Worm (Caenorhabditis elegans) whole organism, L1 larva: ENCODE results near the gene C15C7.4.

Experiments
- C04F5.9 ChIP-seq: sonication (generic microtip); optimal IDR thresholded peaks from 2 replicates; lab custom pipeline; 2016; ENCODE audit warnings: missing genetic modification characterization, missing compliant biosample characterization
- C16A3.4 ChIP-seq: fragments of 150-350 bp; optimal IDR thresholded peaks from 2 replicates; lab custom pipeline; 2014; ENCODE audit warnings: missing biosample characterization, missing genetic modification characterization
- aha-1 ChIP-seq: fragments of 150-350 bp; optimal IDR thresholded peaks from 2 replicates; lab custom pipeline; 2014; ENCODE audit warnings: missing biosample characterization, missing genetic modification characterization
- aly-2 ChIP-seq: fragments of 150-350 bp; optimal IDR thresholded peaks from 2 replicates; lab custom pipeline; 2014; ENCODE audit warnings: missing biosample characterization, missing genetic modification characterization
- ama-1 ChIP-seq: fragments of 150-350 bp; optimal IDR thresholded peaks from 2 replicates; lab custom pipeline; 2014
- ceh-8 ChIP-seq: fragments of 200-800 bp; sonication (Bioruptor generic); optimal IDR thresholded peaks from 2 replicates; lab custom pipeline; 2018; ENCODE audit warnings: mild to moderate bottlenecking, missing genetic modification characterization, moderate library complexity, missing compliant biosample characterization
- ceh-82 ChIP-seq, 3 experiments: fragments of 150-350 bp in 1 of 3; sonication (generic microtip) in 2 of 3; optimal IDR thresholded peaks; 2 replicates each; lab custom pipeline; 2014 to 2017; ENCODE audit warnings: missing biosample characterization in 3 of 3, missing genetic modification characterization in 3 of 3
- ceh-88 ChIP-seq: fragments of 200-800 bp; sonication (Bioruptor generic); IDR thresholded peaks from 2 replicates; pipeline ENCODE4 v1.3.6; 2022; ENCODE audit warnings: missing genetic modification characterization, missing compliant biosample characterization
- ces-1 ChIP-seq: fragments of 150-350 bp; optimal IDR thresholded peaks from 2 replicates; lab custom pipeline; 2014; ENCODE audit warnings: missing biosample characterization, missing genetic modification reagents, missing genetic modification characterization
- dsc-1 ChIP-seq: sonication (generic microtip); optimal IDR thresholded peaks from 2 replicates; lab custom pipeline; 2016; ENCODE audit warnings: mild to moderate bottlenecking, missing genetic modification characterization, missing compliant biosample characterization
- efl-1 ChIP-seq, 4 experiments: fragments of 150-350 bp; optimal IDR thresholded peaks in 3 of 4; peaks in 1 of 4; 1 replicate in 1 of 4; 2 replicates in 3 of 4; lab custom pipeline; 2014; ENCODE audit warnings: missing biosample characterization in 2 of 4, missing genetic modification characterization in 2 of 4, missing genetic modification reagents in 2 of 4
- efl-3 ChIP-seq: fragments of 200-800 bp; sonication (Bioruptor generic); optimal IDR thresholded peaks from 2 replicates; lab custom pipeline; 2018; ENCODE audit warnings: mild to moderate bottlenecking, missing genetic modification characterization, missing compliant biosample characterization
- egl-13 ChIP-seq: sonication (generic microtip); optimal IDR thresholded peaks from 2 replicates; lab custom pipeline; 2016; ENCODE audit warnings: missing genotype, missing genetic modification reagents, missing genetic modification characterization, missing compliant biosample characterization
- egl-27 ChIP-seq, 2 experiments: fragments of 150-350 bp in 1 of 2; sonication (generic microtip); optimal IDR thresholded peaks; 3 replicates each; lab custom pipeline; 2017 to 2018; ENCODE audit warnings: missing biosample characterization in 2 of 2, missing genetic modification characterization in 2 of 2, missing genetic modification reagents in 2 of 2
- elt-2 ChIP-seq: sonication (generic microtip); optimal IDR thresholded peaks from 2 replicates; lab custom pipeline; 2016; ENCODE audit warnings: missing genetic modification characterization, mild to moderate bottlenecking, inconsistent platforms, missing compliant biosample characterization, missing genetic modification reagents
- elt-3 ChIP-seq, 6 experiments: fragments of 150-350 bp in 1 of 6; sonication (generic microtip); optimal IDR thresholded peaks; 2 replicates each; lab custom pipeline; 2017 to 2018; ENCODE audit warnings: missing biosample characterization in 6 of 6, missing genetic modification characterization in 6 of 6, inconsistent platforms in 1 of 6
- ets-5 ChIP-seq: fragments of 200-800 bp; sonication (Bioruptor generic); IDR thresholded peaks from 2 replicates; pipeline ENCODE4 v1.3.6; 2022; ENCODE audit warnings: missing genetic modification characterization, missing compliant biosample characterization
- fkh-4 ChIP-seq: sonication (generic microtip); optimal IDR thresholded peaks from 2 replicates; lab custom pipeline; 2016; ENCODE audit warnings: missing compliant biosample characterization, missing genetic modification characterization, borderline replicate concordance
- fkh-8 ChIP-seq: sonication (generic microtip); optimal IDR thresholded peaks from 2 replicates; lab custom pipeline; 2016; ENCODE audit warnings: mild to moderate bottlenecking, missing genetic modification characterization, missing compliant biosample characterization
- fos-1 ChIP-seq: fragments of 150-350 bp; optimal IDR thresholded peaks from 2 replicates; lab custom pipeline; 2014; ENCODE audit warnings: missing biosample characterization, missing genetic modification characterization
- hlh-17 ChIP-seq: fragments of 200-800 bp; sonication (Bioruptor generic); optimal IDR thresholded peaks from 2 replicates; lab custom pipeline; 2018; ENCODE audit warnings: missing genetic modification characterization, mild to moderate bottlenecking, missing compliant biosample characterization, moderate library complexity, borderline replicate concordance
- hpl-2 ChIP-seq: fragments of 150-350 bp; optimal IDR thresholded peaks from 2 replicates; lab custom pipeline; 2014; ENCODE audit warnings: missing biosample characterization, missing genetic modification reagents, missing genetic modification characterization
- lin-13 ChIP-seq: fragments of 150-350 bp; optimal IDR thresholded peaks from 2 replicates; lab custom pipeline; 2014; ENCODE audit warnings: missing biosample characterization, missing genetic modification reagents, missing genetic modification characterization
- lin-14 ChIP-seq: fragments of 200-800 bp; sonication (Bioruptor generic); optimal IDR thresholded peaks from 2 replicates; lab custom pipeline; 2018; ENCODE audit warnings: mild to moderate bottlenecking, missing genetic modification characterization, moderate library complexity, missing compliant biosample characterization
- lin-35 ChIP-seq, 2 experiments: fragments of 150-350 bp; optimal IDR thresholded peaks; 2 replicates each; lab custom pipeline; 2014; ENCODE audit warnings: missing biosample characterization in 2 of 2, missing genetic modification characterization in 2 of 2, missing genetic modification reagents in 2 of 2
- lin-39 ChIP-seq: fragments of 150-350 bp; optimal IDR thresholded peaks from 2 replicates; lab custom pipeline; 2014; ENCODE audit warnings: missing biosample characterization, missing genetic modification reagents, missing genetic modification characterization
- lir-3 ChIP-seq: sonication (generic microtip); optimal IDR thresholded peaks from 2 replicates; lab custom pipeline; 2016; ENCODE audit warnings: mild to moderate bottlenecking, missing genetic modification characterization, moderate library complexity, missing compliant biosample characterization; ENCODE audit not compliant: poor library complexity
- lsy-2 ChIP-seq, 2 experiments: fragments of 150-350 bp; optimal IDR thresholded peaks; 2 replicates each; lab custom pipeline; 2014; ENCODE audit warnings: missing biosample characterization in 2 of 2, missing genetic modification characterization in 2 of 2
- mab-9 ChIP-seq: fragments of 200-800 bp; sonication (Bioruptor generic); IDR thresholded peaks from 2 replicates; pipeline ENCODE4 v1.3.6; 2022; ENCODE audit warnings: missing genetic modification reagents, missing genetic modification characterization, missing compliant biosample characterization
- mef-2 ChIP-seq: fragments of 150-350 bp; optimal IDR thresholded peaks from 2 replicates; lab custom pipeline; 2014; ENCODE audit warnings: missing biosample characterization, missing genetic modification characterization
- nhr-11 ChIP-seq: fragments of 150-350 bp; optimal IDR thresholded peaks from 2 replicates; lab custom pipeline; 2014; ENCODE audit warnings: missing biosample characterization, missing genetic modification characterization
- nhr-19 ChIP-seq: fragments of 200-800 bp; sonication (Bioruptor generic); conservative IDR thresholded peaks from 2 replicates; pipeline ENCODE4 v1.3.6; 2022; ENCODE audit warnings: missing genetic modification characterization, missing compliant biosample characterization
- nhr-20 ChIP-seq: sonication (generic microtip); optimal IDR thresholded peaks from 2 replicates; lab custom pipeline; 2016; ENCODE audit warnings: mild to moderate bottlenecking, missing genetic modification characterization, missing compliant biosample characterization
- nhr-47 ChIP-seq: sonication (generic microtip); optimal IDR thresholded peaks from 2 replicates; lab custom pipeline; 2016; ENCODE audit warnings: mild to moderate bottlenecking, missing genetic modification characterization, moderate library complexity, missing compliant biosample characterization
- nhr-71 ChIP-seq: sonication (generic microtip); optimal IDR thresholded peaks from 2 replicates; lab custom pipeline; 2016; ENCODE audit warnings: mild to moderate bottlenecking, missing genetic modification characterization, moderate library complexity, missing compliant biosample characterization
- nhr-84 ChIP-seq: sonication (generic microtip); optimal IDR thresholded peaks from 2 replicates; lab custom pipeline; 2017; ENCODE audit warnings: missing biosample characterization, missing genetic modification characterization
- nhr-85 ChIP-seq: sonication (generic microtip); peaks from one replicate; lab custom pipeline; 2016; ENCODE audit warnings: missing genetic modification characterization, inconsistent platforms, missing compliant biosample characterization
- nhr-90 ChIP-seq: sonication (generic microtip); optimal IDR thresholded peaks from 2 replicates; lab custom pipeline; 2016; ENCODE audit warnings: mild to moderate bottlenecking, missing genetic modification characterization, missing compliant biosample characterization; ENCODE audit not compliant: poor library complexity
- rnt-1 ChIP-seq: sonication (generic microtip); optimal IDR thresholded peaks from 2 replicates; lab custom pipeline; 2016; ENCODE audit warnings: mild to moderate bottlenecking, missing genetic modification characterization, moderate library complexity, missing compliant biosample characterization
- snu-23 ChIP-seq: sonication (generic microtip); optimal IDR thresholded peaks from 2 replicates; lab custom pipeline; 2016; ENCODE audit warnings: missing genetic modification characterization, missing compliant biosample characterization
- sox-4 ChIP-seq: sonication (generic microtip); optimal IDR thresholded peaks from 2 replicates; lab custom pipeline; 2016; ENCODE audit warnings: missing genetic modification characterization, missing compliant biosample characterization
- sptf-1 ChIP-seq: fragments of 150-350 bp; optimal IDR thresholded peaks from 2 replicates; lab custom pipeline; 2014; ENCODE audit warnings: missing biosample characterization, missing genetic modification characterization
- swsn-7 ChIP-seq: sonication (generic microtip); optimal IDR thresholded peaks from 2 replicates; lab custom pipeline; 2016; ENCODE audit warnings: missing genetic modification characterization, missing compliant biosample characterization
- tbx-2 ChIP-seq: sonication (generic microtip); optimal IDR thresholded peaks from 2 replicates; lab custom pipeline; 2016; ENCODE audit warnings: missing genetic modification characterization, missing compliant biosample characterization
- unc-30 ChIP-seq: sonication (generic microtip); optimal IDR thresholded peaks from 2 replicates; lab custom pipeline; 2017; ENCODE audit warnings: missing biosample characterization, missing genetic modification characterization
- vab-15 ChIP-seq: sonication (generic microtip); optimal IDR thresholded peaks from 2 replicates; lab custom pipeline; 2017; ENCODE audit warnings: missing genotype, mild to moderate bottlenecking, missing genetic modification characterization, missing compliant biosample characterization
- zag-1 ChIP-seq: fragments of 150-350 bp; optimal IDR thresholded peaks from 2 replicates; lab custom pipeline; 2014; ENCODE audit warnings: missing biosample characterization, missing genetic modification characterization
- zip-4 ChIP-seq: fragments of 200-800 bp; sonication (Bioruptor generic); optimal IDR thresholded peaks from 2 replicates; lab custom pipeline; 2018; ENCODE audit warnings: mild to moderate bottlenecking, missing genetic modification characterization, moderate library complexity, missing compliant biosample characterization
- ztf-11 ChIP-seq, 2 experiments: sonication (generic microtip); optimal IDR thresholded peaks; 2 replicates each; lab custom pipeline; 2016 to 2017; ENCODE audit warnings: missing genetic modification characterization in 2 of 2, missing biosample characterization in 1 of 2, missing compliant biosample characterization in 1 of 2
- ztf-4 ChIP-seq: fragments of 150-350 bp; optimal IDR thresholded peaks from 2 replicates; lab custom pipeline; 2014; ENCODE audit warnings: missing biosample characterization, missing genetic modification characterization

C15C7.4 gene

ce11 chrX:3111687-3112086, 33.7 kb upstream of the C15C7.4 start:
- no peak for TF ChIP-seq unc-30 (tag; lab: Kevin White, UChicago)
- TF ChIP-seq ces-1, result no peak
- no peak for TF ChIP-seq dsc-1 (tag; lab: Kevin White, UChicago)
- TF ChIP-seq nhr-47, result peak; percentile 68
- TF ChIP-seq fkh-4, result no peak
- peak; percentile 80 for TF ChIP-seq aly-2
- no peak for TF ChIP-seq fkh-8 (tag; lab: Kevin White, UChicago)
- peak; percentile 50 for TF ChIP-seq rnt-1
- TF ChIP-seq mab-9 (GFP tag; lab: Robert Waterston, UW), result no peak
- TF ChIP-seq lir-3 (tag; lab: Kevin White, UChicago), result peak; percentile 2
- TF ChIP-seq elt-2, result peak; percentile 38
- TF ChIP-seq lin-35 (GFP tag; optimal IDR thresholded peaks at IDR 0.05; lab: Kevin White, UChicago), result peak in 1 of 2 experiments; percentile 33
- no peak for TF ChIP-seq vab-15 (tag; lab: Kevin White, UChicago)
- TF ChIP-seq elt-3 (tag; optimal IDR thresholded peaks at IDR 0.05; lab: Kevin White, UChicago), result peak in 1 of 6 experiments; percentile 29
- peak; percentile 24 for TF ChIP-seq C16A3.4 (tag; lab: Kevin White, UChicago)
- peak; percentile 64 for TF ChIP-seq snu-23
- TF ChIP-seq egl-27 (tag; optimal IDR thresholded peaks at IDR 0.05; lab: Kevin White, UChicago), result no peak
- TF ChIP-seq ztf-4 (tag; lab: Kevin White, UChicago), result peak; percentile 78
- TF ChIP-seq lin-13 (GFP tag; lab: Kevin White, UChicago), result peak; percentile 52
- TF ChIP-seq lsy-2 (tag; optimal IDR thresholded peaks at IDR 0.05; lab: Kevin White, UChicago), result peak; percentile 5 to 7
- peak; percentile 45 for TF ChIP-seq nhr-19 (GFP tag; lab: Robert Waterston, UW)
- peak; percentile 73 for TF ChIP-seq nhr-90
- peak; percentile 53 for TF ChIP-seq lin-14 (GFP tag; lab: Kevin White, UChicago)
- peak; percentile 62 for TF ChIP-seq nhr-71 (tag; lab: Kevin White, UChicago)
- no peak for TF ChIP-seq lin-39 (tag; lab: Kevin White, UChicago)
- TF ChIP-seq ama-1 (lab: Kevin White, UChicago), result peak; percentile 90
- peak; percentile 38 for TF ChIP-seq fos-1 (tag; lab: Kevin White, UChicago)
- no peak for TF ChIP-seq egl-13 (tag; lab: Kevin White, UChicago)
- TF ChIP-seq hpl-2 (GFP tag; lab: Kevin White, UChicago), result no peak
- peak; percentile 10 for TF ChIP-seq nhr-20 (tag; lab: Kevin White, UChicago)
- TF ChIP-seq ceh-82 (tag; optimal IDR thresholded peaks at IDR 0.05; lab: Kevin White, UChicago), result no peak
- TF ChIP-seq aha-1 (tag; lab: Kevin White, UChicago), result no peak
- TF ChIP-seq tbx-2 (tag; lab: Kevin White, UChicago), result peak; percentile 32
- TF ChIP-seq swsn-7 (tag; lab: Kevin White, UChicago), result peak; percentile 1
- no peak for TF ChIP-seq sptf-1 (tag; lab: Kevin White, UChicago)
- peak in 1 of 2 experiments; percentile 51 for TF ChIP-seq efl-1 (optimal IDR thresholded peaks at IDR 0.05; lab: Kevin White, UChicago)
- no peak for TF ChIP-seq efl-1 (GFP tag; optimal IDR thresholded peaks at IDR 0.05 in 1 of 2; lab: Kevin White, UChicago)

- TF ChIP-seq nhr-11 (tag; lab: Kevin White, UChicago), result no peak
- no peak for TF ChIP-seq unc-30 (tag; lab: Kevin White, UChicago)
- TF ChIP-seq nhr-20 (tag; lab: Kevin White, UChicago), result no peak
- no peak for TF ChIP-seq egl-13 (tag; lab: Kevin White, UChicago)
- no peak for TF ChIP-seq C04F5.9 (tag; lab: Kevin White, UChicago)
- TF ChIP-seq ceh-8 (GFP tag; lab: Kevin White, UChicago), result no peak
- TF ChIP-seq elt-3 (tag; optimal IDR thresholded peaks at IDR 0.05; lab: Kevin White, UChicago), result peak in 1 of 6 experiments; percentile 5
- TF ChIP-seq swsn-7 (tag; lab: Kevin White, UChicago), result no peak
- TF ChIP-seq mef-2 (tag; lab: Kevin White, UChicago), result no peak
- peak; percentile 21 for TF ChIP-seq rnt-1
- no peak for TF ChIP-seq hlh-17 (GFP tag; lab: Kevin White, UChicago)
- no peak for TF ChIP-seq ceh-88
- peak; percentile 20 for TF ChIP-seq sox-4 (tag; lab: Kevin White, UChicago)
- peak; percentile 10 for TF ChIP-seq snu-23
- peak; percentile 74 for TF ChIP-seq nhr-85
- TF ChIP-seq mab-9 (GFP tag; lab: Robert Waterston, UW), result no peak
- no peak for TF ChIP-seq ztf-11 (tag; optimal IDR thresholded peaks at IDR 0.05; lab: Kevin White, UChicago)
- no peak for TF ChIP-seq tbx-2 (tag; lab: Kevin White, UChicago)
- TF ChIP-seq efl-3 (GFP tag; lab: Kevin White, UChicago), result no peak
- peak; percentile 53 for TF ChIP-seq nhr-71 (tag; lab: Kevin White, UChicago)
- no peak for TF ChIP-seq zag-1 (tag; lab: Kevin White, UChicago)
- no peak for TF ChIP-seq lsy-2 (tag; optimal IDR thresholded peaks at IDR 0.05; lab: Kevin White, UChicago)
- TF ChIP-seq ets-5, result no peak
- TF ChIP-seq aly-2, result peak; percentile 3
- TF ChIP-seq nhr-84, result no peak
- no peak for TF ChIP-seq zip-4
These were observed 32.4 kb upstream of the C15C7.4 start, which contains the start of gene gpd-3 for ce11 chrX:3112946-3113427. Gene gpd-3 (minus strand): TSS chrX:3113341.
